Fruit fly (Drosophila melanogaster) Kc167 (cell line): ENCODE measurements around the gene ssp3.

Experiments
- Myc ChIP-seq: fragments of >200 bp; optimal IDR thresholded peaks from 2 replicates; lab custom pipeline; 2017; ENCODE audit warnings: missing external identifiers
- psq ChIP-seq: fragments of >200 bp; optimal IDR thresholded peaks from 2 replicates; lab custom pipeline; 2017; ENCODE audit warnings: missing external identifiers
- ttk ChIP-seq: sonication (Bioruptor generic); optimal IDR thresholded peaks from 2 replicates; lab custom pipeline; 2017; ENCODE audit warnings: missing external identifiers

DNA sequence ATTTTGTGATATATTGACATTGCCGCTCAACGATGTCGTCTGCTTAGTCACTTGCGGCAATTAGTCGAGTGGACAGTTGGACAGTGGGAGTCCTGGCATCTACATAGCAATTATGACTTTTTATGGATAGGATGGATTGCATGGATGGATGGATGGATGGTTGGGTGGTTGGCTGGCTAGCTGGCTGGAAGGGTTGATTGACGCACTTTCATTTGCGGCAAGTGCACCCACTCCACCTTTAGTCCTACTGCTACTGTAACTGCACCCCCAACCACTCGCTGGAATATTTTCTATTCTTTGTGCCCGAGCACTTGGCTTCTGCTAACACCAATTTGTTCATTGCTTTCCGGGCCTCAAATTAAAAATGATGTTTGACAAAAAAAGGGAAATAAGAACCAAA, 28.9 kb downstream of the ssp3 start:
- TF ChIP-seq Myc (lab: Kevin White, UChicago) (no peak), ttk (lab: Kevin White, UChicago) (no peak), psq (lab: Kevin White, UChicago) (no peak)
